Fruit fly (Drosophila melanogaster) whole organism, embryonic: Measurements from ENCODE around the gene MRG15.
A peak's percentile ranks its signal among the peaks of the same experiment; 100 is the strongest.

Experiments
- Ada2b ChIP-seq: fragments of 200-800 bp; sonication (Bioruptor generic); IDR thresholded peaks from 2 replicates; pipeline ENCODE4 v1.3.6; 2022; ENCODE audit warnings: missing biosample characterization, missing genetic modification characterization
- B-H2 ChIP-seq: fragments of 200-800 bp; sonication (Bioruptor generic); optimal IDR thresholded peaks from 2 replicates; lab custom pipeline; 2018; ENCODE audit warnings: missing biosample characterization, mild to moderate bottlenecking, missing genetic modification characterization
- Bdp1 ChIP-seq: fragments of 200-800 bp; sonication (Bioruptor generic); optimal IDR thresholded peaks from 3 replicates; lab custom pipeline; 2016; ENCODE audit warnings: missing biosample characterization, missing genetic modification characterization
- BtbVII ChIP-seq: fragments of 200-800 bp; sonication (Bioruptor generic); optimal IDR thresholded peaks from 3 replicates; lab custom pipeline; 2017; ENCODE audit warnings: missing biosample characterization, mild to moderate bottlenecking, missing genetic modification characterization
- CG1024 ChIP-seq: fragments of 200-800 bp; sonication (Bioruptor generic); IDR thresholded peaks from 2 replicates; pipeline ENCODE4 v1.3.6; 2022; ENCODE audit warnings: missing biosample characterization, missing genetic modification characterization
- CG10321 ChIP-seq: fragments of 200-800 bp; sonication (Bioruptor generic); IDR thresholded peaks from 2 replicates; pipeline ENCODE4 v1.3.6; 2022; ENCODE audit warnings: missing biosample characterization, missing genetic modification characterization
- CG11085 ChIP-seq: fragments of 200-800 bp; sonication (Bioruptor generic); IDR thresholded peaks from 2 replicates; pipeline ENCODE4 v1.3.6; 2022; ENCODE audit warnings: missing biosample characterization, missing genetic modification characterization
- CG12236 ChIP-seq: fragments of 200-800 bp; sonication (Bioruptor generic); optimal IDR thresholded peaks from 2 replicates; lab custom pipeline; 2016; ENCODE audit warnings: missing biosample characterization, missing genetic modification characterization
- CG15514 ChIP-seq: fragments of 200-800 bp; sonication (Bioruptor generic); optimal IDR thresholded peaks from 3 replicates; lab custom pipeline; 2017; ENCODE audit warnings: missing biosample characterization, missing genetic modification characterization, mild to moderate bottlenecking, moderate library complexity, missing genetic modification reagents
- CG15696 ChIP-seq: fragments of 200-800 bp; sonication (Bioruptor generic); optimal IDR thresholded peaks from 2 replicates; lab custom pipeline; 2019; ENCODE audit warnings: missing biosample characterization, mild to moderate bottlenecking, missing genetic modification characterization, moderate library complexity
- CG17802 ChIP-seq: fragments of 200-800 bp; sonication (Bioruptor generic); optimal IDR thresholded peaks from 2 replicates; lab custom pipeline; 2018; ENCODE audit warnings: missing biosample characterization, mild to moderate bottlenecking, missing genetic modification characterization, moderate library complexity
- CG18764 ChIP-seq: fragments of 200-800 bp; sonication (Bioruptor generic); optimal IDR thresholded peaks from 3 replicates; lab custom pipeline; 2016; ENCODE audit warnings: missing biosample characterization, missing genetic modification characterization
- CG30020 ChIP-seq: fragments of 200-800 bp; optimal IDR thresholded peaks from 2 replicates; lab custom pipeline; 2019; ENCODE audit warnings: missing biosample characterization, mild to moderate bottlenecking, missing genetic modification characterization, moderate library complexity
- CG3163 ChIP-seq: fragments of 200-800 bp; sonication (Bioruptor generic); optimal IDR thresholded peaks from 3 replicates; lab custom pipeline; 2016; ENCODE audit warnings: missing biosample characterization, missing genetic modification characterization
- CG32532 ChIP-seq: fragments of 200-800 bp; sonication (Bioruptor generic); IDR thresholded peaks from 2 replicates; pipeline ENCODE4 v1.3.6; 2022; ENCODE audit warnings: missing biosample characterization, missing genetic modification characterization
- CG32767 ChIP-seq: fragments of 200-800 bp; sonication (Bioruptor generic); IDR thresholded peaks from 2 replicates; pipeline ENCODE4 v1.3.6; 2022; ENCODE audit warnings: missing biosample characterization, missing genetic modification characterization
- CG4820 ChIP-seq: fragments of 200-800 bp; sonication (Bioruptor generic); optimal IDR thresholded peaks from 3 replicates; lab custom pipeline; 2016; ENCODE audit warnings: missing biosample characterization, missing genetic modification characterization
- CG6813 ChIP-seq: fragments of 200-800 bp; sonication (Bioruptor generic); optimal IDR thresholded peaks from 2 replicates; lab custom pipeline; 2017; ENCODE audit warnings: missing biosample characterization, missing genetic modification characterization, mild to moderate bottlenecking, moderate library complexity, missing genetic modification reagents
- CG8089 ChIP-seq: fragments of 200-800 bp; sonication (Bioruptor generic); optimal IDR thresholded peaks from 3 replicates; lab custom pipeline; 2016; ENCODE audit warnings: missing biosample characterization, missing genetic modification characterization
- CG9215 ChIP-seq: fragments of 200-800 bp; sonication (Bioruptor generic); IDR thresholded peaks from 2 replicates; pipeline ENCODE4 v1.3.6; 2022; ENCODE audit warnings: missing biosample characterization, missing genetic modification characterization
- CrebB ChIP-seq: fragments of 200-800 bp; sonication (Bioruptor generic); optimal IDR thresholded peaks from 3 replicates; lab custom pipeline; 2018; ENCODE audit warnings: missing biosample characterization, mild to moderate bottlenecking, missing genetic modification characterization
- Dek ChIP-seq: fragments of 200-800 bp; sonication (Bioruptor generic); optimal IDR thresholded peaks from 3 replicates; lab custom pipeline; 2019; ENCODE audit warnings: missing biosample characterization, mild to moderate bottlenecking, missing genetic modification characterization, moderate library complexity
- Doc3 ChIP-seq: fragments of 200-800 bp; sonication (Bioruptor generic); IDR thresholded peaks from 3 replicates; pipeline ENCODE4 v1.3.6; 2022; ENCODE audit warnings: missing biosample characterization, missing genetic modification characterization; ENCODE audit not compliant: partially characterized antibody
- Gug ChIP-seq: fragments of 200-800 bp; sonication (Bioruptor generic); IDR thresholded peaks from 4 replicates; pipeline ENCODE4 v1.3.6; 2022; ENCODE audit warnings: missing biosample characterization, missing genetic modification characterization
- Hand ChIP-seq: fragments of 200-800 bp; sonication (Bioruptor generic); optimal IDR thresholded peaks from 2 replicates; lab custom pipeline; 2017; ENCODE audit warnings: mild to moderate bottlenecking, missing biosample characterization, missing genetic modification reagents, missing genetic modification characterization
- Hmx ChIP-seq: fragments of 200-800 bp; sonication (Bioruptor generic); optimal IDR thresholded peaks from 2 replicates; lab custom pipeline; 2016; ENCODE audit warnings: missing biosample characterization, missing genetic modification characterization
- Hr39 ChIP-seq: fragments of >200 bp; optimal IDR thresholded peaks from 2 replicates; lab custom pipeline; 2017
- Meics ChIP-seq: fragments of 200-800 bp; sonication (Bioruptor generic); optimal IDR thresholded peaks from 2 replicates; lab custom pipeline; 2017; ENCODE audit warnings: missing biosample characterization, mild to moderate bottlenecking, missing genetic modification characterization
- Myb ChIP-seq: fragments of 200-800 bp; sonication (Bioruptor generic); optimal IDR thresholded peaks from 2 replicates; lab custom pipeline; 2016; ENCODE audit warnings: missing biosample characterization, missing genetic modification characterization
- Poxn ChIP-seq: fragments of 200-800 bp; sonication (Bioruptor generic); IDR thresholded peaks from 2 replicates; pipeline ENCODE4 v1.3.6; 2022; ENCODE audit warnings: missing biosample characterization, missing genetic modification characterization
- Six4 ChIP-seq: fragments of 200-800 bp; sonication (Bioruptor generic); optimal IDR thresholded peaks from 2 replicates; lab custom pipeline; 2016; ENCODE audit warnings: missing biosample characterization, missing genetic modification characterization
- YL-1 ChIP-seq: fragments of 200-800 bp; sonication (Bioruptor generic); optimal IDR thresholded peaks from 3 replicates; lab custom pipeline; 2017; ENCODE audit warnings: missing biosample characterization, mild to moderate bottlenecking, missing genetic modification characterization
- caup ChIP-seq: fragments of 200-800 bp; sonication (Bioruptor generic); optimal IDR thresholded peaks from 3 replicates; lab custom pipeline; 2017; ENCODE audit warnings: missing biosample characterization, mild to moderate bottlenecking, missing genetic modification characterization, moderate library complexity; ENCODE audit not compliant: severe bottlenecking
- danr ChIP-seq: fragments of 200-800 bp; sonication (Bioruptor generic); IDR thresholded peaks from 2 replicates; pipeline ENCODE4 v1.3.6; 2022; ENCODE audit warnings: missing biosample characterization, missing genetic modification characterization
- ems ChIP-seq: fragments of 200-800 bp; sonication (Bioruptor generic); optimal IDR thresholded peaks from 3 replicates; lab custom pipeline; 2016; ENCODE audit warnings: missing biosample characterization, missing genetic modification characterization
- fu2 ChIP-seq: fragments of 200-800 bp; sonication (Bioruptor generic); optimal IDR thresholded peaks from 2 replicates; lab custom pipeline; 2016; ENCODE audit warnings: missing biosample characterization, missing genetic modification characterization
- gce ChIP-seq: fragments of 200-800 bp; sonication (Bioruptor generic); IDR thresholded peaks from 3 replicates; pipeline ENCODE4 v1.3.6; 2022; ENCODE audit warnings: missing biosample characterization, missing genetic modification characterization
- gro ChIP-seq: fragments of 200-800 bp; sonication (Bioruptor generic); optimal IDR thresholded peaks from 2 replicates; lab custom pipeline; 2016; ENCODE audit warnings: missing biosample characterization, missing genetic modification characterization
- kni ChIP-seq: fragments of 200-800 bp; sonication (Bioruptor generic); optimal IDR thresholded peaks from 3 replicates; lab custom pipeline; 2017; ENCODE audit warnings: mild to moderate bottlenecking, missing biosample characterization, missing genetic modification reagents, missing genetic modification characterization
- lilli ChIP-seq: fragments of 200-800 bp; sonication (Bioruptor generic); optimal IDR thresholded peaks from 3 replicates; lab custom pipeline; 2016; ENCODE audit warnings: missing biosample characterization, missing genetic modification characterization
- mam ChIP-seq: fragments of 200-800 bp; sonication (Bioruptor generic); optimal IDR thresholded peaks from 3 replicates; lab custom pipeline; 2016; ENCODE audit warnings: missing biosample characterization, missing genetic modification characterization
- peb ChIP-seq: fragments of 200-800 bp; sonication (Bioruptor generic); IDR thresholded peaks from 2 replicates; pipeline ENCODE4 v1.3.6; 2022; ENCODE audit warnings: missing biosample characterization, missing genetic modification characterization
- pho ChIP-seq: fragments of 200-800 bp; sonication (Bioruptor generic); optimal IDR thresholded peaks from 2 replicates; lab custom pipeline; 2016; ENCODE audit warnings: missing biosample characterization, missing genetic modification characterization
- pita ChIP-seq: fragments of 200-800 bp; sonication (Bioruptor generic); optimal IDR thresholded peaks from 2 replicates; lab custom pipeline; 2017; ENCODE audit warnings: missing biosample characterization, mild to moderate bottlenecking, missing genetic modification characterization
- salm ChIP-seq: fragments of 200-800 bp; sonication (Bioruptor generic); optimal IDR thresholded peaks from 2 replicates; lab custom pipeline; 2018; ENCODE audit warnings: missing biosample characterization, mild to moderate bottlenecking, missing genetic modification characterization
- slbo ChIP-seq: fragments of 200-800 bp; sonication (Bioruptor generic); IDR thresholded peaks from 2 replicates; pipeline ENCODE4 v1.3.6; 2022; ENCODE audit warnings: missing biosample characterization, missing genetic modification characterization
- slp2 ChIP-seq: fragments of 200-800 bp; sonication (Bioruptor generic); optimal IDR thresholded peaks from 2 replicates; lab custom pipeline; 2016; ENCODE audit warnings: missing biosample characterization, missing genetic modification characterization
- stwl ChIP-seq: fragments of 200-800 bp; sonication (Bioruptor generic); optimal IDR thresholded peaks from 3 replicates; lab custom pipeline; 2018; ENCODE audit warnings: missing biosample characterization, mild to moderate bottlenecking, missing genetic modification characterization, moderate library complexity
- toy ChIP-seq: fragments of 200-800 bp; sonication (Bioruptor generic); IDR thresholded peaks from 2 replicates; pipeline ENCODE4 v1.3.6; 2022; ENCODE audit warnings: missing biosample characterization, missing genetic modification characterization
- vfl ChIP-seq: fragments of 200-800 bp; sonication (Bioruptor generic); optimal IDR thresholded peaks from 2 replicates; lab custom pipeline; 2016; ENCODE audit warnings: missing biosample characterization, missing genetic modification characterization
- wdn ChIP-seq: fragments of 200-800 bp; sonication (Bioruptor generic); IDR thresholded peaks from 2 replicates; pipeline ENCODE4 v1.3.6; 2022; ENCODE audit warnings: missing biosample characterization, missing genetic modification characterization

The MRG15 gene

dm6 chr3R:15293005-15293877 is 15.3 kb upstream of the MRG15 start (continued):
- TF ChIP-seq CG10321 (no peak), CG17802 (no peak), CG15696 (tag; lab: Kevin White, UChicago) (no peak), B-H2 (no peak), CG11085 (GFP tag; lab: Robert Waterston, UW) (no peak), lilli (GFP tag; lab: Kevin White, UChicago) (no peak), CG1024 (GFP tag; lab: Robert Waterston, UW) (no peak), Dek (tag; lab: Kevin White, UChicago) (peak; percentile 13), CG30020 (no peak), danr (no peak), Hand (no peak), peb (GFP tag; lab: Robert Waterston, UW) (no peak), vfl (GFP tag; lab: Kevin White, UChicago) (peak; percentile 18), CG18764 (GFP tag; lab: Kevin White, UChicago) (no peak), CG32767 (GFP tag; lab: Robert Waterston, UW) (no peak), Bdp1 (no peak), pho (no peak), Six4 (GFP tag; lab: Kevin White, UChicago) (no peak), BtbVII (GFP tag; lab: Kevin White, UChicago) (no peak), salm (tag; lab: Kevin White, UChicago) (no peak), Meics (GFP tag; lab: Kevin White, UChicago) (peak; percentile 33), Ada2b (no peak), fu2 (GFP tag; lab: Kevin White, UChicago) (no peak), wdn (no peak), caup (GFP tag; lab: Kevin White, UChicago) (peak; percentile 8), ems (GFP tag; lab: Kevin White, UChicago) (no peak), Hmx (GFP tag; lab: Kevin White, UChicago) (no peak), mam (GFP tag; lab: Kevin White, UChicago) (no peak), YL-1 (GFP tag; lab: Kevin White, UChicago) (no peak), CG3163 (GFP tag; lab: Kevin White, UChicago) (no peak), CG32532 (GFP tag; lab: Robert Waterston, UW) (no peak), CG15514 (GFP tag; lab: Kevin White, UChicago) (no peak), slp2 (GFP tag; lab: Kevin White, UChicago) (no peak), Gug (GFP tag; lab: Robert Waterston, UW) (no peak), CG12236 (no peak), pita (GFP tag; lab: Kevin White, UChicago) (no peak), Poxn (no peak), Hr39 (lab: Kevin White, UChicago) (no peak), Doc3 (GFP tag; lab: Robert Waterston, UW) (no peak), gro (GFP tag; lab: Kevin White, UChicago) (no peak), CrebB (no peak), CG8089 (GFP tag; lab: Kevin White, UChicago) (no peak), CG4820 (GFP tag; lab: Kevin White, UChicago) (no peak), slbo (GFP tag; lab: Robert Waterston, UW) (0 out of 2 replicates have a peak, but pooled peaks have one; percentile 21), toy (GFP tag; lab: Robert Waterston, UW) (no peak), stwl (no peak), CG9215 (GFP tag; lab: Robert Waterston, UW) (no peak), CG6813 (GFP tag; lab: Kevin White, UChicago) (no peak), gce (GFP tag; lab: Robert Waterston, UW) (no peak), kni (no peak), Myb (GFP tag; lab: Kevin White, UChicago) (peak; percentile 7)
